Worm (Caenorhabditis elegans) whole organism, dauer: ENCODE measurements around the gene stg-1.
"Not testable (repeated sequence)": the region's sequence is repeated elsewhere in the genome, so short reads cannot be mapped to it uniquely, and the experiment has no call there.

Experiments
- unc-62 ChIP-seq: sonication (generic microtip); optimal IDR thresholded peaks from 2 replicates; lab custom pipeline; 2017; ENCODE audit warnings: missing biosample characterization, missing genetic modification reagents, missing genetic modification characterization

stg-1 gene

DNA sequence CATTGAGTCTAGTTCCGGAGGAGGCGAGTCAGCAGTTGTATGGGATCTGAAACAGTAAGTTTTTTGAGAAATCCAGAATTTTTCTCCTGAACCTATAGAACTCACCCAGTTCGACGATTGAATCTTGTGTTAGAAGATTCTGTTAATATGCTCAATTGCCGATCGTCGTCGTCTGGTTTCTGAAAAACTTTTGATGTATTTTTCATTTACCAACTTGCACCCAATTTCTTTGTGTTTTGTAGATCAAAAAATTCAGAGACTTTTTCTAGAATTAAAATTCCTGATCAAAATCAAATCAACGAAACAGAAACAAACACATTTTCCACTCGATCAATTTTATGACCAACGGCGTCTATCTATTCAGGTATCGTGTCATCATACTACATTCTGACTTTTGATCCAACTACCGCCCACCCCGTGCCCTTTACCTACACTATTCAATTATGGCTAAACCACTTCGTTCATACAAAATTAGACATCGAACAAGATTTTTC, 3.9 kb downstream of the stg-1 start, which contains the start of gene C18D1.2:
TSS of gene C18D1.2 (plus strand) at position 444 of the 494 bp plus-strand sequence.
- no peak for TF ChIP-seq unc-62 (GFP tag; lab: Kevin White, UChicago)

DNA sequence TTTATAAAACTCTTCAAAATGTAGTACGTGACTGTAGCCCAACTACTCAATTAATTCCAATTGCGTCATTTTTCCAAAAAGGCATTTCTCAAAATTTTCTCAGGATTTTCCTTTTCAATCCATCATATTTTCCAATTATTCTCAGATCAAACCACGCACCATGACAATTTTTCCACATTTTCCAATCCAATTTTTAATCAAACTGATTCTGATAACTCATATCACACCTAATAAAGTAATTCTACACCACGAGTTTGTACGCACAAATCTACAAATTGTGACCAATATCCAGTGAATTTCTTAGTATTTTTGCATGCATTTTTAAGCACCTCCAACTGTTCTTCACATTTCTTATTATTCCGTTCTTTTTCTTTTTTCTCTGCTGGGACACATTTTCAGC, 9.0 kb downstream of the stg-1 start:
- TF ChIP-seq unc-62 (GFP tag; lab: Kevin White, UChicago), result no peak

ce11 chrII:10048568-10048967, 11.9 kb downstream of the stg-1 start, which contains the start of gene flp-4:
flp-4 (plus strand) TSS chrII:10048868.
- no peak for TF ChIP-seq unc-62 (GFP tag; lab: Kevin White, UChicago)

DNA sequence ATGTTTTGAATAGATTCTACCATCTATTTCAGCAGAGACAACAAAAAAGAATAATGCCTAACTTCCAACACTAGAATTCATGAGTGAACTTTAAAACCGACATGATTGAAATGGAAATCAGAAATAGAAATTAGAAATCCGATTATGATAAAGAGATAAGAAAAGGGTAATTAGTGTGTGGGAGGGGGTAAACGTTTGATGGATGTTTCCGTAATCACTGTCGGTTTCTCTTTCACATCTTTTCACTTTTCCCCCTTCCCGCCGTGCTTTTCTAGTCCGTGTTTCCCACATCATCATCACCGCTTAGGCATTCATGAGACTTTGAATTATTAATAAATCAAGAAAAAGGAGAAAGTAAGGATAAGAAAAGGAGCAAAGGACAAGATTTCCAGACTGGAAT, 14.8 kb downstream of the stg-1 start:
- TF ChIP-seq unc-62 (GFP tag; lab: Kevin White, UChicago), result no peak

ce11 chrII:10044961-10045360, 15.5 kb downstream of the stg-1 start, which contains the start of the genes F52H3.11 and bath-38:
F52H3.11 (minus strand) TSS chrII:10045163.
bath-38 (minus strand) TSS chrII:10045270.
- TF ChIP-seq unc-62 (GFP tag; lab: Kevin White, UChicago), result no peak

DNA sequence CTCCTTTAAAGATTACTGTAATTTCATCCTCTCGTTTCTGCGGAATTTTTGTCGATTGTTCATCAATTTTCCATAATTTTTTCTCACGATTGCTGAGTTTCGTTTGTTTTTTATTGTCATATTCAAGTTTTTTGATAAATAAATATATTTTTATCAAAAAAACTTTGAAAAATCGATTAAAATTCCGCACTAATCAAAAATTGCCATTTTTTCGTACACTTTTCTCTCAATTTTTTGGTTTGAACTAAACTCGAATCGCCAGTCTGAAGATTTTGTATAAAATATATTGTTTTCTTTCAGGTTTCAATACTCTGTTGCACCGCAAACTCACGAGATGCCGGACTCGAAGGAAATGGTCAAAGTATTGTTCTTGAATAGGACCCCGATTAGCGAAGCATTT, 19.6 kb downstream of the stg-1 start, which contains the start of gene ogr-2:
TSS of gene ogr-2 (plus strand) at position 301 of the 400 bp plus-strand sequence.
- TF ChIP-seq unc-62 (GFP tag; lab: Kevin White, UChicago), result no peak

ce11 chrII:10039799-10040198, 20.7 kb downstream of the stg-1 start, which contains the start of gene let-268:
let-268 (minus strand) TSS chrII:10039980.
- no peak for TF ChIP-seq unc-62 (GFP tag; lab: Kevin White, UChicago)

DNA sequence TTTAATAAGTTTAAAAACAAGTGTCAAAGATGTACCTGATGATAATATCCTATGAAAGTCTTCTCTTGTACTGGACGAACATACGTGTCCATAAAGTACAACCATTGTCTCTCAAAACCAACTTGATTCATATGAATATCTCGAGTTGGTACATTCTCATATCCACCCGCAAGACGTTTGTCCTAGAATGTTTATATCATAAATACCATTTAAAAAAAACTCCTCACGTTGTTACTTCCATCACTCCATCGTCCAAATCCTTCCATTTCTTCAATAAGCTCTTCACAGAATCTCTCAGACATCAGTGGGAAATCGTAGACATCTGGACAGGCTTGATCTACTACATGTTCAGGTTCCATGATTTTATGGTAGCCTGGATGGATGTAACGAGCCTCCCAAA, 25.0 kb downstream of the stg-1 start:
- no peak for TF ChIP-seq unc-62 (GFP tag; lab: Kevin White, UChicago)

ce11 chrII:10033163-10033871, 27.1 kb downstream of the stg-1 start, which contains the start of gene mtcu-2:
mtcu-2 (minus strand) TSS chrII:10033213.
- not testable (repeated sequence) for TF ChIP-seq unc-62 (GFP tag; lab: Kevin White, UChicago)

- no peak for TF ChIP-seq unc-62 (GFP tag; lab: Kevin White, UChicago)
These were observed 30.6 kb downstream of the stg-1 start, which contains the start of gene ttc-36 for ce11 chrII:10029890-10030289. ttc-36 (plus strand) TSS chrII:10030190.

- TF ChIP-seq unc-62 (GFP tag; lab: Kevin White, UChicago), result no peak
These were observed 31.4 kb downstream of the stg-1 start for ce11 chrII:10029044-10029443.

- TF ChIP-seq unc-62 (GFP tag; lab: Kevin White, UChicago), result no peak
These were observed 32.3 kb downstream of the stg-1 start, which contains the start of gene F52H3.6 for ce11 chrII:10028195-10028594. F52H3.6 (minus strand) TSS chrII:10028422.

DNA sequence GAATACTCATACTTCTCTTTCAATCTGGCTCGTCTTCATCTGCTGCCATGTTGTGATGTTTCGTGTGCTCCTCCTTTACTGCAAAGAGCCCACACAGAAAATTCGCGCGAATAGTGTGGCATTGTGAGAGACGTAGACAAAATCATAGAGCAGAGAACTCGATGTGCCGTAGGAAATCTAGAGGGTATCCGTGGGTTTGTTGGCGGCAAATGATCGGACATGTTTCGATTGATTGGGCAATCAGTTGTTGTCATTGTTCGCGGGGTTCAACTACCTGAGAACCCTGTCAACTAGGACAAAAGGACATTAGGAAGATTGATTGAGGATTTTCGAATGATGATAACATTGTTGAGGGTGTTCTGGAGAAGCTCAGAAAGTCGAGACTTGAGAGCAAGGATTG, 35.4 kb downstream of the stg-1 start:
- TF ChIP-seq unc-62 (GFP tag; lab: Kevin White, UChicago), result no peak

DNA sequence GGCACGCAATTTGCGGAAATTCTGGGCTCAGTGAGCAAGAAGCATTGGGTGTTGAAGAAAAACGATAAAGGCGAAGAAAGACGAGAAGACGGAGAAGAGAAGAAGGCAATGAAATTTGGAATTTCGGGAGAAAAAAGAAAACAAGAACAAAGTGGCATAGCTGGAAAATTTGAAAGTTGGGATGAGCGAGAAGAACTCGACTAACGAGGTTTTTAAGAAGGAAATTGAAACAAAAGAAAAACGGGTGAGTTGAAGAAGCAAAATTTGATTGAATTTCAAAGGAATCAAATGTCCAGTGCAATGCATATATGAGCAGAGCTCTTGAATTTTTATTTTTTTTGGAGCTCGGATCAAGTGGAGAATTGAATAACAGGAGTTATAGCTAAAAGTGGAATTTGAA, 38.7 kb downstream of the stg-1 start:
- TF ChIP-seq unc-62 (GFP tag; lab: Kevin White, UChicago), result no peak

- no peak for TF ChIP-seq unc-62 (GFP tag; lab: Kevin White, UChicago)
These were observed 40.8 kb downstream of the stg-1 start for ce11 chrII:10019669-10020068.

- TF ChIP-seq unc-62 (GFP tag; lab: Kevin White, UChicago), result no peak
These were observed 42.9 kb downstream of the stg-1 start for ce11 chrII:10017528-10017927.

ce11 chrII:10016013-10016412, 44.4 kb downstream of the stg-1 start, which contains the start of gene lec-2:
lec-2 (minus strand) TSS chrII:10016183.
- no peak for TF ChIP-seq unc-62 (GFP tag; lab: Kevin White, UChicago)
